Fruit fly (Drosophila melanogaster) whole organism: ENCODE results near the gene GNBP1.

Experiments used
- CG8478 ChIP-seq: fragments of >200 bp; optimal IDR thresholded peaks from 2 replicates; lab custom pipeline; 2018; ENCODE audit warnings: inconsistent platforms
- Dll ChIP-seq: fragments of >200 bp; optimal IDR thresholded peaks from 2 replicates; lab custom pipeline; 2017
- EcR ChIP-seq, 2 experiments: fragments of >200 bp; optimal IDR thresholded peaks; 2 replicates each; lab custom pipeline; 2017; ENCODE audit warnings: missing biosample characterization in 2 of 2, missing genetic modification characterization in 2 of 2, missing genetic modification reagents in 2 of 2
- pan ChIP-seq: fragments of >200 bp; optimal IDR thresholded peaks from 2 replicates; lab custom pipeline; 2017
- psq ChIP-seq: fragments of >200 bp; optimal IDR thresholded peaks from 2 replicates; lab custom pipeline; 2017
- usp ChIP-seq: fragments of >200 bp; optimal IDR thresholded peaks from 2 replicates; lab custom pipeline; 2017; ENCODE audit warnings: missing biosample characterization, missing genetic modification characterization, mixed read lengths

- no peak for TF ChIP-seq psq (lab: Kevin White, UChicago)
- no peak for TF ChIP-seq CG8478
- no peak for TF ChIP-seq EcR (GFP tag; optimal IDR thresholded peaks at IDR 0.05; lab: Kevin White, UChicago)
- TF ChIP-seq usp = no peak
- TF ChIP-seq pan (lab: Kevin White, UChicago) = no peak
- TF ChIP-seq Dll (lab: Kevin White, UChicago) = no peak
These were observed 49.0 kb upstream of the GNBP1 start for dm6 chr3L:18626451-18627079.
